Worm (Caenorhabditis elegans): ENCODE results near the gene C18G1.6.

ce11 chrV:4719965-4720364 lies 30.4 kb upstream of the C18G1.6 start, which contains the start of gene prx-6:
- TF ChIP-seq ces-1 (GFP tag; optimal IDR thresholded peaks at IDR 0.05), result no peak
- no peak for TF ChIP-seq nhr-12 (tag; optimal IDR thresholded peaks at IDR 0.05)
- TF ChIP-seq blmp-1 (tag; optimal IDR thresholded peaks at IDR 0.05), result no peak
- TF ChIP-seq pha-4 (tag; optimal IDR thresholded peaks at IDR 0.05), result no peak
- TF ChIP-seq lin-13 (tag; optimal IDR thresholded peaks at IDR 0.05), result no peak
- TF ChIP-seq nhr-76 (tag; optimal IDR thresholded peaks at IDR 0.05), result no peak
- TF ChIP-seq nhr-28 (tag; optimal IDR thresholded peaks at IDR 0.05), result no peak
- no peak for TF ChIP-seq elt-3 (tag; optimal IDR thresholded peaks at IDR 0.05)
- TF ChIP-seq elt-1 (tag; optimal IDR thresholded peaks at IDR 0.05; ENCODE audit: borderline replicate concordance, insufficient read depth), result no peak
- TF ChIP-seq ztf-11 (tag; optimal IDR thresholded peaks at IDR 0.05), result no peak

Data from whole organism, mixed stage, embryonic.